Fruit fly (Drosophila melanogaster) whole organism, embryonic: ENCODE results near the gene CG5107.

Experiments
- CG10267 ChIP-seq: fragments of 200-800 bp; sonication (Bioruptor generic); optimal IDR thresholded peaks from 2 replicates; lab custom pipeline; 2018; ENCODE audit warnings: missing biosample characterization, mild to moderate bottlenecking, missing genetic modification characterization, moderate library complexity
- CG10274 ChIP-seq: fragments of 200-800 bp; sonication (Bioruptor generic); optimal IDR thresholded peaks from 3 replicates; lab custom pipeline; 2017; ENCODE audit warnings: missing biosample characterization, mild to moderate bottlenecking, missing genetic modification characterization
- CG13624 ChIP-seq: fragments of 200-800 bp; sonication (Bioruptor generic); optimal IDR thresholded peaks from 2 replicates; lab custom pipeline; 2016; ENCODE audit warnings: missing biosample characterization, missing genetic modification characterization
- CG1529 ChIP-seq: fragments of 200-800 bp; sonication (Bioruptor generic); optimal IDR thresholded peaks from 3 replicates; lab custom pipeline; 2018; ENCODE audit warnings: missing biosample characterization, missing genetic modification characterization
- CG17359 ChIP-seq: fragments of 200-800 bp; sonication (Bioruptor generic); optimal IDR thresholded peaks from 3 replicates; lab custom pipeline; 2018; ENCODE audit warnings: missing biosample characterization, mild to moderate bottlenecking, missing genetic modification characterization, moderate library complexity
- CG17829 ChIP-seq: fragments of 200-800 bp; optimal IDR thresholded peaks from 2 replicates; lab custom pipeline; 2019; ENCODE audit warnings: missing biosample characterization, mild to moderate bottlenecking, missing genetic modification characterization, moderate library complexity
- CG30403 ChIP-seq: fragments of 200-800 bp; sonication (Bioruptor generic); optimal IDR thresholded peaks from 3 replicates; lab custom pipeline; 2016; ENCODE audit warnings: missing biosample characterization, missing genetic modification characterization
- CG3995 ChIP-seq: fragments of 200-800 bp; sonication (Bioruptor generic); optimal IDR thresholded peaks from 3 replicates; lab custom pipeline; 2016; ENCODE audit warnings: missing biosample characterization, missing genetic modification characterization
- CG4282 ChIP-seq: fragments of 200-800 bp; sonication (Bioruptor generic); optimal IDR thresholded peaks from 2 replicates; lab custom pipeline; 2016; ENCODE audit warnings: missing biosample characterization, missing genetic modification characterization
- CG4328 ChIP-seq: fragments of 200-800 bp; sonication (Bioruptor generic); optimal IDR thresholded peaks from 3 replicates; lab custom pipeline; 2017; ENCODE audit warnings: missing biosample characterization, missing genetic modification reagents, missing genetic modification characterization
- CG4707 ChIP-seq: fragments of 200-800 bp; sonication (Bioruptor generic); optimal IDR thresholded peaks from 2 replicates; lab custom pipeline; 2018; ENCODE audit warnings: missing biosample characterization, mild to moderate bottlenecking, missing genetic modification characterization, moderate library complexity
- CG5245 ChIP-seq: fragments of 200-800 bp; sonication (Bioruptor generic); optimal IDR thresholded peaks from 3 replicates; lab custom pipeline; 2016; ENCODE audit warnings: missing biosample characterization, missing genetic modification characterization
- CG5953 ChIP-seq: fragments of 200-800 bp; sonication (Bioruptor generic); IDR thresholded peaks from 2 replicates; pipeline ENCODE4 v1.3.6; 2022; ENCODE audit warnings: missing biosample characterization, missing genetic modification characterization
- CG6254 ChIP-seq: fragments of 200-800 bp; sonication (Bioruptor generic); optimal IDR thresholded peaks from 3 replicates; lab custom pipeline; 2017; ENCODE audit warnings: mild to moderate bottlenecking, missing biosample characterization, missing genetic modification reagents, missing genetic modification characterization
- CG6654 ChIP-seq: fragments of 200-800 bp; sonication (Bioruptor generic); optimal IDR thresholded peaks from 2 replicates; lab custom pipeline; 2017; ENCODE audit warnings: missing biosample characterization, mild to moderate bottlenecking, missing genetic modification characterization
- CG6765 ChIP-seq: fragments of 200-800 bp; sonication (Bioruptor generic); optimal IDR thresholded peaks from 3 replicates; lab custom pipeline; 2017; ENCODE audit warnings: missing biosample characterization, mild to moderate bottlenecking, missing genetic modification characterization
- CG9797 ChIP-seq: fragments of 200-800 bp; sonication (Bioruptor generic); optimal IDR thresholded peaks from 3 replicates; lab custom pipeline; 2018; ENCODE audit warnings: missing biosample characterization, mild to moderate bottlenecking, missing genetic modification characterization
- CkIIα-i1 ChIP-seq: fragments of 200-800 bp; sonication (Bioruptor generic); IDR thresholded peaks from 2 replicates; pipeline ENCODE4 v1.3.6; 2022; ENCODE audit warnings: missing biosample characterization, missing genetic modification characterization
- Dek ChIP-seq: fragments of 200-800 bp; sonication (Bioruptor generic); optimal IDR thresholded peaks from 3 replicates; lab custom pipeline; 2019; ENCODE audit warnings: missing biosample characterization, mild to moderate bottlenecking, missing genetic modification characterization, moderate library complexity
- Dref ChIP-seq: fragments of 200-800 bp; sonication (Bioruptor generic); IDR thresholded peaks from 2 replicates; pipeline ENCODE4 v1.3.6; 2022; ENCODE audit warnings: missing biosample characterization, missing genetic modification characterization
- HLHmδ ChIP-seq: fragments of 200-800 bp; sonication (Bioruptor generic); optimal IDR thresholded peaks from 2 replicates; lab custom pipeline; 2018; ENCODE audit warnings: missing biosample characterization, mild to moderate bottlenecking, missing genetic modification characterization, moderate library complexity
- Hand ChIP-seq: fragments of 200-800 bp; sonication (Bioruptor generic); optimal IDR thresholded peaks from 2 replicates; lab custom pipeline; 2017; ENCODE audit warnings: mild to moderate bottlenecking, missing biosample characterization, missing genetic modification reagents, missing genetic modification characterization
- Lim3 ChIP-seq: fragments of 200-800 bp; sonication (Bioruptor generic); IDR thresholded peaks from 2 replicates; pipeline ENCODE4 v1.3.6; 2022; ENCODE audit warnings: missing biosample characterization, missing genetic modification characterization
- NFAT ChIP-seq: fragments of 200-800 bp; sonication (Bioruptor generic); IDR thresholded peaks from 2 replicates; pipeline ENCODE4 v1.3.6; 2022; ENCODE audit warnings: missing biosample characterization, missing genetic modification characterization
- Opbp ChIP-seq: fragments of 200-800 bp; sonication (Bioruptor generic); IDR thresholded peaks from 3 replicates; pipeline ENCODE4 v1.3.6; 2022; ENCODE audit warnings: missing biosample characterization, missing genetic modification characterization; ENCODE audit not compliant: partially characterized antibody
- PHDP ChIP-seq: fragments of 200-800 bp; sonication (Bioruptor generic); optimal IDR thresholded peaks from 3 replicates; lab custom pipeline; 2018; ENCODE audit warnings: missing biosample characterization, mild to moderate bottlenecking, missing genetic modification characterization, moderate library complexity
- Rx ChIP-seq: fragments of 200-800 bp; sonication (Bioruptor generic); IDR thresholded peaks from 2 replicates; pipeline ENCODE4 v1.3.6; 2022; ENCODE audit warnings: missing biosample characterization, missing genetic modification characterization
- Scr ChIP-seq: fragments of 200-800 bp; sonication (Bioruptor generic); IDR thresholded peaks from 2 replicates; pipeline ENCODE4 v1.3.6; 2022; ENCODE audit warnings: missing biosample characterization, missing genetic modification characterization; ENCODE audit not compliant: partially characterized antibody
- TFAM ChIP-seq: fragments of 200-800 bp; sonication (Bioruptor generic); optimal IDR thresholded peaks from 2 replicates; lab custom pipeline; 2017; ENCODE audit warnings: missing biosample characterization, missing genetic modification characterization, inconsistent platforms
- Xrp1 ChIP-seq: fragments of 200-800 bp; sonication (Bioruptor generic); IDR thresholded peaks from 2 replicates; pipeline ENCODE4 v1.3.6; 2022; ENCODE audit warnings: missing biosample characterization, missing genetic modification characterization
- YL-1 ChIP-seq: fragments of 200-800 bp; sonication (Bioruptor generic); optimal IDR thresholded peaks from 3 replicates; lab custom pipeline; 2017; ENCODE audit warnings: missing biosample characterization, mild to moderate bottlenecking, missing genetic modification characterization
- ap ChIP-seq: fragments of 200-800 bp; sonication (Bioruptor generic); IDR thresholded peaks from 2 replicates; pipeline ENCODE4 v1.3.6; 2022; ENCODE audit warnings: missing biosample characterization, missing genetic modification characterization
- chif ChIP-seq, 2 experiments: fragments of 200-800 bp; sonication (Bioruptor generic); optimal IDR thresholded peaks; 3 replicates each; lab custom pipeline; 2016; ENCODE audit warnings: missing biosample characterization in 2 of 2, missing genetic modification characterization in 2 of 2
- ci ChIP-seq: fragments of 200-800 bp; sonication (Bioruptor generic); IDR thresholded peaks from 3 replicates; pipeline ENCODE4 v1.3.6; 2022; ENCODE audit warnings: missing biosample characterization, missing genetic modification characterization
- croc ChIP-seq: fragments of 200-800 bp; sonication (Bioruptor generic); conservative IDR thresholded peaks from 3 replicates; pipeline ENCODE4 v1.3.6; 2022; ENCODE audit warnings: missing biosample characterization, missing genetic modification characterization
- ems ChIP-seq: fragments of 200-800 bp; sonication (Bioruptor generic); optimal IDR thresholded peaks from 3 replicates; lab custom pipeline; 2016; ENCODE audit warnings: missing biosample characterization, missing genetic modification characterization
- esg ChIP-seq: fragments of 200-800 bp; sonication (Bioruptor generic); conservative IDR thresholded peaks from 2 replicates; pipeline ENCODE4 v1.3.6; 2022; ENCODE audit warnings: missing biosample characterization, missing genetic modification characterization
- ewg ChIP-seq: fragments of 200-800 bp; sonication (Bioruptor generic); optimal IDR thresholded peaks from 3 replicates; lab custom pipeline; 2017; ENCODE audit warnings: mild to moderate bottlenecking, missing biosample characterization, missing genetic modification reagents, missing genetic modification characterization
- fd102C ChIP-seq: fragments of 200-800 bp; sonication (Bioruptor generic); optimal IDR thresholded peaks from 2 replicates; lab custom pipeline; 2018; ENCODE audit warnings: missing biosample characterization, mild to moderate bottlenecking, missing genetic modification characterization, moderate library complexity
- gcm2 ChIP-seq: fragments of 200-800 bp; sonication (Bioruptor generic); optimal IDR thresholded peaks from 2 replicates; lab custom pipeline; 2016; ENCODE audit warnings: missing biosample characterization, missing genetic modification characterization
- hth ChIP-seq: fragments of >200 bp; optimal IDR thresholded peaks from 2 replicates; lab custom pipeline; 2017; ENCODE audit warnings: inconsistent platforms
- lilli ChIP-seq: fragments of 200-800 bp; sonication (Bioruptor generic); optimal IDR thresholded peaks from 3 replicates; lab custom pipeline; 2016; ENCODE audit warnings: missing biosample characterization, missing genetic modification characterization
- pfk ChIP-seq: fragments of 200-800 bp; sonication (Bioruptor generic); optimal IDR thresholded peaks from 2 replicates; lab custom pipeline; 2018; ENCODE audit warnings: missing biosample characterization, mild to moderate bottlenecking, missing genetic modification characterization, moderate library complexity
- pita ChIP-seq: fragments of 200-800 bp; sonication (Bioruptor generic); optimal IDR thresholded peaks from 2 replicates; lab custom pipeline; 2017; ENCODE audit warnings: missing biosample characterization, mild to moderate bottlenecking, missing genetic modification characterization
- row ChIP-seq: fragments of 200-800 bp; sonication (Bioruptor generic); IDR thresholded peaks from 3 replicates; pipeline ENCODE4 v1.3.6; 2022; ENCODE audit warnings: missing biosample characterization, missing genetic modification characterization
- sisA ChIP-seq: fragments of 200-800 bp; sonication (Bioruptor generic); IDR thresholded peaks from 2 replicates; pipeline ENCODE4 v1.3.6; 2022; ENCODE audit warnings: missing biosample characterization, missing genetic modification characterization
- sr ChIP-seq: fragments of 200-800 bp; sonication (Bioruptor generic); IDR thresholded peaks from 3 replicates; pipeline ENCODE4 v1.3.6; 2022; ENCODE audit warnings: missing biosample characterization, missing genetic modification characterization
- tin ChIP-seq: fragments of 200-800 bp; sonication (Bioruptor generic); optimal IDR thresholded peaks from 3 replicates; lab custom pipeline; 2016; ENCODE audit warnings: missing biosample characterization, missing genetic modification characterization
- ttk ChIP-seq: fragments of 200-800 bp; sonication (Bioruptor generic); IDR thresholded peaks from 2 replicates; pipeline ENCODE4 v2.1.2; 2022; ENCODE audit warnings: missing biosample characterization, missing genetic modification characterization

Gene CG5107

DNA sequence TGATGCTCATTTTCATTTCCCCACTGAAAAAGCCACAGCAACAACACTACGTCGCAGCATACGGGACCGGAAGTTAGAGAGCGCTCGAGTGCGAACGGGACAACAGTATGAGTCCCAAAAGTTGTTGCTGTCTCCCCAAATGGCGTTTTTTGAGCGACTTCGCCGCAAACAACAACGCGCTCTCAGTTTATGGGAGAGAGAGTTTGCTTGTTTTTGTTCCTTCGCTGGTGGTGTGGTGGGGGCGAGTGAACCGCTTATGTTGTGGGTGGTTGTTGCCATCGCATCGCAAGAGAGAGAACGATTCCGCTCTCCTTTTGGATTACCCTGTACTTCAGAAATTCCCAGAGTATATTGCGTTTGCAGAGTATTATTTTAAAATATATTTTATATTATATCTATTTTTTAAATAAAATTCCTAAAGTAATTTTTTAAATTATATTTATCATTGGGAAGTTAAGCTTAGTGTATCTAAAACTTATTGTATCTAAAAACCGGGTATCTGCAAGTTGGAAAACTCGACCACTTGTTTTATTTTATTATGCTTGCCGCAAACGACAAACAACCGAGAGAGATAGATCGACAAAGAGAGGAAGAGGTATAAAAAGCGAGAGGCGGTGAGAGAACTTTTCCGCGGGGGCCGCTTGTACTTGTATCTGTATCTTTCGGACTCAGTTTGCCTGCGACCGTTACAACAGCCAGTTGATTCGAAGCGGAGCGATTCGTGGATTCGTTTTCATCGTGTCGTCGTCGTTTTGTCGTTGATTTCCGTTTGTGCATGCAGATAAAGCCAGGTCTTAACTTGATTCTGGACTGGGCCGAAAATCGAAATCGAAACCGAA, 10.7 kb downstream of the CG5107 start, which contains the start of gene msi (continued):
- TF ChIP-seq Hand (GFP tag; lab: Kevin White, UChicago) (peak; percentile 98), ap (GFP tag; lab: Robert Waterston, UW) (peak; percentile 98), croc (GFP tag; lab: Robert Waterston, UW) (peak; percentile 99), CG13624 (GFP tag; lab: Kevin White, UChicago) (peak; percentile 69), lilli (GFP tag; lab: Kevin White, UChicago) (peak; percentile 92), Xrp1 (GFP tag; lab: Robert Waterston, UW) (peak; percentile 100), YL-1 (GFP tag; lab: Kevin White, UChicago) (peak; percentile 95), CG1529 (GFP tag; lab: Kevin White, UChicago) (peak; percentile 95), CG9797 (GFP tag; lab: Kevin White, UChicago) (peak; percentile 57), fd102C (peak; percentile 16), CG10267 (tag; lab: Kevin White, UChicago) (peak; percentile 99), pfk (GFP tag; lab: Kevin White, UChicago) (peak; percentile 33), chif (GFP tag; optimal IDR thresholded peaks at IDR 0.05; lab: Kevin White, UChicago) (peak; percentile 15 to 84), CG5245 (GFP tag; lab: Kevin White, UChicago) (peak; percentile 93), sr (GFP tag; lab: Robert Waterston, UW) (peak; percentile 94), sisA (peak; percentile 99), NFAT (GFP tag; lab: Robert Waterston, UW) (peak; percentile 96; the same call in 1 of the 2 replicates), Dek (tag; lab: Kevin White, UChicago) (peak; percentile 99), CG4707 (GFP tag; lab: Kevin White, UChicago) (peak; percentile 87), Scr (GFP tag; lab: Robert Waterston, UW) (peak; percentile 36; the same call in 1 of the 2 replicates), CG10274 (GFP tag; lab: Kevin White, UChicago) (peak; percentile 86), TFAM (GFP tag; lab: Kevin White, UChicago) (no peak), CkIIα-i1 (peak; percentile 89), pita (no peak), tin (GFP tag; lab: Kevin White, UChicago) (peak; percentile 96), CG4328 (GFP tag; lab: Kevin White, UChicago) (peak; percentile 94), CG6765 (peak; percentile 95), CG17829 (peak; percentile 100), CG30403 (GFP tag; lab: Kevin White, UChicago) (peak; percentile 96), CG4282 (GFP tag; lab: Kevin White, UChicago) (no peak), CG6254 (GFP tag; lab: Kevin White, UChicago) (peak; percentile 96), CG6654 (peak; percentile 90), HLHmδ (GFP tag; lab: Kevin White, UChicago) (peak; percentile 93), CG5953 (GFP tag; lab: Robert Waterston, UW) (peak; percentile 96), row (peak; percentile 100), CG3995 (GFP tag; lab: Kevin White, UChicago) (peak; percentile 8), ttk (peak; percentile 99), Opbp (GFP tag; lab: Robert Waterston, UW) (no peak; the same call in 1 of the 3 replicates), ci (peak; percentile 98), Dref (no peak), ewg (peak; percentile 96), gcm2 (GFP tag; lab: Kevin White, UChicago) (no peak), Lim3 (GFP tag; lab: Robert Waterston, UW) (peak; percentile 98), esg (peak; percentile 99), hth (lab: Kevin White, UChicago) (no peak), Rx (GFP tag; lab: Robert Waterston, UW) (peak; percentile 95), CG17359 (tag; lab: Kevin White, UChicago) (peak; percentile 99), ems (GFP tag; lab: Kevin White, UChicago) (peak; percentile 44), PHDP (tag; lab: Kevin White, UChicago) (peak; percentile 100)
